Fruit fly (Drosophila melanogaster): ENCODE results near the gene CG1265.
A peak's percentile ranks its signal among the peaks of the same experiment; 100 is the strongest.

CG1265 gene

DNA sequence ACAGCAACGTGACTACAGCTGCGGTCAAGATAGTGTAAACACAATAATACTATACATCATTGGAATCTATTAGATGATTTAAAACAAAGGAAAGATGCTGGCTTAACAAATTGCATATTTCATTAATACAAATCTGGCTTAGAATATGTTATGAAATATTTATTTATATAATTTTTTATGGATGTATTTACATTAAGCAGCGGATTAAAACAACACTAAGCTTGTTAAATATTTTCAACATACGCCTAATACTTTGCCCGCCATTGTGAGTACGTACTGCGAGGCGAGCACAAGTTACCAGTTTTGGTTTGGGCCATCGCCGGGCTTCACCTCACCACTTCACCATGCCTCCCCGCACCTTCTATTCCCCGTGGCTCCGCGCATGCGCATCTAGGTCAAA is 15.3 kb downstream of the CG1265 start (continued):
- TF ChIP-seq CG4730 (GFP tag; IDR thresholded peaks at IDR 0.05) (peak; percentile 30; the same call in 1 of the 2 replicates), Xbp1 (GFP tag; optimal IDR thresholded peaks at IDR 0.05) (peak; percentile 54), Nf-YB (GFP tag; optimal IDR thresholded peaks at IDR 0.05) (peak; percentile 60), Pdp1 (GFP tag; optimal IDR thresholded peaks at IDR 0.05) (peak in 1 of 2 experiments; percentile 14), CG11398 (GFP tag; optimal IDR thresholded peaks at IDR 0.05) (no peak), CG3065 (GFP tag; optimal IDR thresholded peaks at IDR 0.05) (no peak), CG13287 (GFP tag; IDR thresholded peaks at IDR 0.05; ENCODE audit: partially characterized antibody) (no peak), E2f1 (GFP tag; IDR thresholded peaks at IDR 0.05) (peak; percentile 50), Antp (GFP tag; optimal IDR thresholded peaks at IDR 0.05) (no peak), jing (GFP tag; optimal IDR thresholded peaks at IDR 0.05) (peak; percentile 21), Nf-YA (GFP tag; IDR thresholded peaks at IDR 0.05) (peak; percentile 15; the same call in 1 of the 2 replicates), CG4854 (GFP tag; optimal IDR thresholded peaks at IDR 0.05) (no peak), row (GFP tag; IDR thresholded peaks at IDR 0.05) (peak; percentile 71), Rx (GFP tag; IDR thresholded peaks at IDR 0.05) (0 out of 2 replicates have a peak, but pooled peaks have one; percentile 23), CG6765 (GFP tag; optimal IDR thresholded peaks at IDR 0.05) (peak; percentile 49), fd102C (GFP tag; optimal IDR thresholded peaks at IDR 0.05) (no peak), nmo (GFP tag; optimal IDR thresholded peaks at IDR 0.05) (peak; percentile 81), shn (GFP tag; optimal IDR thresholded peaks at IDR 0.05) (no peak), croc (GFP tag; conservative IDR thresholded peaks at IDR 0.05) (peak; percentile 60), insv (GFP tag; optimal IDR thresholded peaks at IDR 0.05) (no peak), tll (GFP tag; optimal IDR thresholded peaks at IDR 0.05) (no peak), az2 (GFP tag; optimal IDR thresholded peaks at IDR 0.05) (peak; percentile 44), nom (GFP tag; optimal IDR thresholded peaks at IDR 0.05) (peak; percentile 48), CG16815 (GFP tag; optimal IDR thresholded peaks at IDR 0.05) (peak; percentile 31), CG10543 (GFP tag; optimal IDR thresholded peaks at IDR 0.05) (peak; percentile 24), CG6854 (GFP tag; optimal IDR thresholded peaks at IDR 0.05) (peak; percentile 59), CG12659 (GFP tag; optimal IDR thresholded peaks at IDR 0.05) (peak; percentile 65), CG16813 (GFP tag; IDR thresholded peaks at IDR 0.05; ENCODE audit: partially characterized antibody) (no peak), HmgZ (tag; optimal IDR thresholded peaks at IDR 0.05) (peak; percentile 44), CG12104 (GFP tag; optimal IDR thresholded peaks at IDR 0.05) (peak; percentile 29), CG4328 (GFP tag; optimal IDR thresholded peaks at IDR 0.05) (peak; percentile 44), CG10431 (GFP tag; optimal IDR thresholded peaks at IDR 0.05) (peak; percentile 66), btn (GFP tag; optimal IDR thresholded peaks at IDR 0.05) (no peak), MTF-1 (GFP tag; optimal IDR thresholded peaks at IDR 0.05; ENCODE audit: borderline replicate concordance) (peak; percentile 15), Sin3A (optimal IDR thresholded peaks at IDR 0.05) (no peak), Dbx (GFP tag; IDR thresholded peaks at IDR 0.05) (0 out of 3 replicates have a peak, but pooled peaks have one; percentile 25), CG18476 (GFP tag; optimal IDR thresholded peaks at IDR 0.05) (peak; percentile 35), ranshi (GFP tag; IDR thresholded peaks at IDR 0.05) (peak; percentile 51; the same call in 1 of the 2 replicates), danr (GFP tag; IDR thresholded peaks at IDR 0.05) (no peak), Atf6 (GFP tag; IDR thresholded peaks at IDR 0.05) (peak; percentile 51; the same call in 1 of the 2 replicates), CG6175 (GFP tag; IDR thresholded peaks at IDR 0.05) (no peak), CG10565 (GFP tag; optimal IDR thresholded peaks at IDR 0.05) (no peak), CG31441 (GFP tag; IDR thresholded peaks at IDR 0.05) (peak; percentile 86), sob (GFP tag; IDR thresholded peaks at IDR 0.05) (peak; percentile 61; the same call in 1 of the 2 replicates), CkIIα-i1 (GFP tag; IDR thresholded peaks at IDR 0.05) (no peak), B-H1 (GFP tag; IDR thresholded peaks at IDR 0.05) (no peak), Ada2b (GFP tag; IDR thresholded peaks at IDR 0.05) (peak; percentile 58), gsb (GFP tag; IDR thresholded peaks at IDR 0.05) (peak; percentile 41; the same call in 1 of the 2 replicates), CG18262 (tag; optimal IDR thresholded peaks at IDR 0.05) (peak; percentile 85), CG3407 (GFP tag; optimal IDR thresholded peaks at IDR 0.05) (peak; percentile 53), gt (GFP tag; IDR thresholded peaks at IDR 0.05) (0 out of 2 replicates have a peak, but pooled peaks have one; percentile 7)
